Worm (Caenorhabditis elegans) whole organism, midembryonic: ENCODE results near the gene F59G1.8.

Source experiments
- T22C8.4 ChIP-seq: fragments of 200-800 bp; sonication (Bioruptor generic); IDR thresholded peaks from 2 replicates; pipeline ENCODE4 v1.3.6; 2022; ENCODE audit warnings: missing genetic modification characterization, missing compliant biosample characterization
- cog-1 ChIP-seq: sonication (generic microtip); optimal IDR thresholded peaks from 2 replicates; lab custom pipeline; 2016; ENCODE audit warnings: missing genetic modification characterization, missing compliant biosample characterization
- flt-1 ChIP-seq: fragments of 200-800 bp; sonication (Bioruptor generic); IDR thresholded peaks from 2 replicates; pipeline ENCODE4 v1.3.6; 2022; ENCODE audit warnings: missing genetic modification characterization, missing compliant biosample characterization
- klf-2 ChIP-seq: fragments of 200-800 bp; sonication (Bioruptor generic); conservative IDR thresholded peaks from 2 replicates; pipeline ENCODE4 v1.3.6; 2022; ENCODE audit warnings: missing genetic modification reagents, missing genetic modification characterization, missing compliant biosample characterization
- med-1 ChIP-seq: sonication (generic microtip); optimal IDR thresholded peaks from 2 replicates; lab custom pipeline; 2017; ENCODE audit warnings: missing genetic modification characterization, mild to moderate bottlenecking, missing compliant biosample characterization, antibody characterized with exemption, missing genetic modification reagents; ENCODE audit not compliant: insufficient read depth
- ref-1 ChIP-seq: fragments of 200-800 bp; sonication (Bioruptor generic); conservative IDR thresholded peaks from 2 replicates; pipeline ENCODE4 v1.3.6; 2022; ENCODE audit warnings: missing genetic modification reagents, missing genetic modification characterization, missing compliant biosample characterization
- tab-1 ChIP-seq: fragments of 200-800 bp; sonication (Bioruptor generic); IDR thresholded peaks from 2 replicates; pipeline ENCODE4 v1.3.6; 2022; ENCODE audit warnings: missing genetic modification characterization, missing compliant biosample characterization
- ztf-23 ChIP-seq: fragments of 200-800 bp; sonication (Bioruptor generic); IDR thresholded peaks from 2 replicates; pipeline ENCODE4 v1.3.6; 2022; ENCODE audit warnings: missing genetic modification reagents, missing genetic modification characterization, missing compliant biosample characterization
- ztf-29 ChIP-seq: fragments of 200-800 bp; sonication (Bioruptor generic); IDR thresholded peaks from 2 replicates; pipeline ENCODE4 v1.3.6; 2022; ENCODE audit warnings: missing genetic modification reagents, missing genetic modification characterization, missing compliant biosample characterization

Gene F59G1.8

DNA sequence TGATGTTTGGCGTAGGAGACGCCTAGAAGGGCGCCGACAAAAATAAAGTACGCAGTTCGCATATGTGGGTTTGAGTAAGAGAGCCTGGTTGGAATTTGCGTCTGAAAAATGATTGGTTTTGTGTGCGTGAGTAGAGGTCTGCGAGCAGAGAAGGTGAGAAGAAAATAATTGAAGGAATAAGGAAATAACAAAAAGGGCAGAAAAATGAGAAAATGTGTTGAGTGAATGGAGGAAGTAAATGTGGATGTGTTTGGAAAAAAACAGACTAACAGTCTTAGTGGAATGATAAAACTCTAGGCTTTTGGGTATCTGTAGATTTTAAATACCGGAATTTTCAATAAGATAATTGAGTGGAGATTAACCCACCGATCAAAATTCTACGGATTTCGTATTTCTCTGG, 50.2 kb downstream of the F59G1.8 start, which contains the start of gene casy-1:
Gene casy-1 (minus strand): TSS at position 101 of the 400 bp plus-strand sequence.
- TF ChIP-seq klf-2 (GFP tag; lab: Robert Waterston, UW) (no peak), flt-1 (GFP tag; lab: Robert Waterston, UW) (no peak), ztf-23 (no peak), cog-1 (no peak), med-1 (GFP tag; lab: Kevin White, UChicago) (no peak), ztf-29 (GFP tag; lab: Robert Waterston, UW) (no peak), tab-1 (no peak), T22C8.4 (GFP tag; lab: Robert Waterston, UW) (no peak), ref-1 (GFP tag; lab: Robert Waterston, UW) (no peak)
